Fruit fly (Drosophila melanogaster) whole organism, adult: ENCODE data around the gene cd.

ENCODE experiments used
- CG11617 ChIP-seq: fragments of 200-800 bp; sonication (Bioruptor generic); optimal IDR thresholded peaks from 2 replicates; lab custom pipeline; 2017; ENCODE audit warnings: mild to moderate bottlenecking, missing biosample characterization, missing genetic modification reagents, missing genetic modification characterization
- CG12768 ChIP-seq: fragments of 200-800 bp; sonication (Bioruptor generic); optimal IDR thresholded peaks from 2 replicates; lab custom pipeline; 2017; ENCODE audit warnings: missing biosample characterization, missing genetic modification characterization, mild to moderate bottlenecking, moderate library complexity, missing genetic modification reagents
- CG14711 ChIP-seq: fragments of 200-800 bp; sonication (Bioruptor generic); optimal IDR thresholded peaks from 2 replicates; lab custom pipeline; 2018; ENCODE audit warnings: missing biosample characterization, mild to moderate bottlenecking, missing genetic modification characterization, moderate library complexity
- CG1620 ChIP-seq: fragments of 200-800 bp; sonication (Bioruptor generic); optimal IDR thresholded peaks from 2 replicates; lab custom pipeline; 2016; ENCODE audit warnings: missing biosample characterization, missing genetic modification characterization
- CG33017 ChIP-seq: fragments of 200-800 bp; sonication (Bioruptor generic); optimal IDR thresholded peaks from 2 replicates; lab custom pipeline; 2018; ENCODE audit warnings: missing biosample characterization, mild to moderate bottlenecking, missing genetic modification characterization, moderate library complexity
- CG5204 ChIP-seq: fragments of 200-800 bp; sonication (Bioruptor generic); optimal IDR thresholded peaks from 2 replicates; lab custom pipeline; 2016; ENCODE audit warnings: missing biosample characterization, missing genetic modification characterization
- CG7045 ChIP-seq: fragments of 200-800 bp; sonication (Bioruptor generic); optimal IDR thresholded peaks from 2 replicates; lab custom pipeline; 2017; ENCODE audit warnings: missing biosample characterization, mild to moderate bottlenecking, missing genetic modification characterization
- CG7101 ChIP-seq: fragments of 200-800 bp; sonication (Bioruptor generic); optimal IDR thresholded peaks from 2 replicates; lab custom pipeline; 2018; ENCODE audit warnings: missing biosample characterization, mild to moderate bottlenecking, missing genetic modification characterization, moderate library complexity
- Clk ChIP-seq: fragments of 200-800 bp; sonication (Bioruptor generic); optimal IDR thresholded peaks from 2 replicates; lab custom pipeline; 2017; ENCODE audit warnings: missing biosample characterization, missing genetic modification characterization
- Crg-1 ChIP-seq: fragments of 200-800 bp; sonication (Bioruptor generic); optimal IDR thresholded peaks from 2 replicates; lab custom pipeline; 2016; ENCODE audit warnings: missing biosample characterization, missing genetic modification characterization
- Hr96 ChIP-seq: fragments of 200-800 bp; sonication (Bioruptor generic); optimal IDR thresholded peaks from 2 replicates; lab custom pipeline; 2016; ENCODE audit warnings: missing biosample characterization, missing genetic modification characterization
- Mnt ChIP-seq: fragments of 200-800 bp; sonication (Bioruptor generic); optimal IDR thresholded peaks from 2 replicates; lab custom pipeline; 2016; ENCODE audit warnings: missing biosample characterization, mild to moderate bottlenecking, missing genetic modification characterization
- bab1 ChIP-seq: fragments of 200-800 bp; sonication (Bioruptor generic); optimal IDR thresholded peaks from 3 replicates; lab custom pipeline; 2019; ENCODE audit warnings: missing biosample characterization, mild to moderate bottlenecking, missing genetic modification characterization, moderate library complexity
- cic ChIP-seq: fragments of 200-800 bp; sonication (Bioruptor generic); optimal IDR thresholded peaks from 2 replicates; lab custom pipeline; 2017; ENCODE audit warnings: missing biosample characterization, mild to moderate bottlenecking, missing genetic modification characterization, moderate library complexity
- cnc ChIP-seq, 2 experiments: fragments of >200 bp; optimal IDR thresholded peaks; 2 replicates each; lab custom pipeline; 2017
- kay ChIP-seq: fragments of 200-800 bp; sonication (Bioruptor generic); peaks from one replicate; lab custom pipeline; 2016; ENCODE audit warnings: missing biosample characterization, missing genetic modification characterization, borderline replicate concordance
- ovo ChIP-seq: fragments of 200-800 bp; sonication (Bioruptor generic); optimal IDR thresholded peaks from 2 replicates; lab custom pipeline; 2016; ENCODE audit warnings: missing biosample characterization, missing genetic modification characterization
- pad ChIP-seq: fragments of 200-800 bp; sonication (Bioruptor generic); optimal IDR thresholded peaks from 3 replicates; lab custom pipeline; 2017; ENCODE audit warnings: missing biosample characterization, missing genetic modification characterization, mild to moderate bottlenecking, moderate library complexity, missing genetic modification reagents
- tj ChIP-seq: fragments of 200-800 bp; sonication (Bioruptor generic); optimal IDR thresholded peaks from 3 replicates; lab custom pipeline; 2017; ENCODE audit warnings: missing biosample characterization, mild to moderate bottlenecking, missing genetic modification characterization, moderate library complexity
- toe ChIP-seq: fragments of 200-800 bp; sonication (Bioruptor generic); optimal IDR thresholded peaks from 2 replicates; lab custom pipeline; 2016; ENCODE audit warnings: missing biosample characterization, missing genetic modification characterization

cd gene

DNA sequence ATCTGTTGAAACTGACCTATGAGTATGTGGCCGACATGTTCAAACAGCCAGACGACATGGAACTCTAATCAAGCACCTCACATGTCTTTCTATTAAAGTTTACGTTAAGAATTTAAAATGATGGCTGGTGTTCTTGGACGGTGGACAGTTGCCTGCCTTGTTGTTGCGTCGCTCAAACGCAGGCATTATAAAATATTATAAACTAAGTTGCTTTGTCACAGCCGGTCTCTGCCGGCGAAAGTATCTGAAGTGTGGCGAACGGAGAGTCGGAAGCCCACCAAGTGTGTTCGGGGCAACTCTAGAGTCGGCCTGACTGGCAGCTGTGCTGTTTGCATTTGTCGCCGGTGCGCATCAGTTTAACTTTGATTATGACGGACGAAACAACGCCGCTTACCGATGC is at the start of gene cd:
TSS of gene cd (plus strand) at position 301 of the 400 bp plus-strand sequence.
- TF ChIP-seq bab1 (GFP tag; lab: Kevin White, UChicago): no peak
- TF ChIP-seq CG7045 (GFP tag; lab: Kevin White, UChicago): no peak
- TF ChIP-seq CG12768 (GFP tag; lab: Kevin White, UChicago): no peak
- no peak for TF ChIP-seq CG5204 (GFP tag; lab: Kevin White, UChicago)

DNA sequence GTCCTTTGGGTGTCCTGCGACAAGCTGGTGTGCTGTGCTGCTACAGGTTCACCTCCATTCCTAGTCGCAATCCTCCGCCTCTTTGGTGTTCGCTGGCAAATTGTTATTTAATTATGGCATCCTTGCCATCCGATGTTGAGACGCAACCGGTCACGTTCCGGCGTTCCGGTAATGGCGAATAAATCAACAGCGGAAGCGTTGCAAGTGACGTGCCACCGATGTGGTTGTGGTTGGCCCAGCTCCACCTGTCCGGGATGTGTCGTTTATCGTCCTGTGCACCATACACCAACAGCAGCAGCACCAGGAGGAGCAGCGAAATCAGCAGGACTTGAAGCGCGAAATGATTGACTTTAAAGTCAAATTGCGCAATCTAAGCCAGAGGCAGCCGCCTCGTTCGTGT is 44.9 kb upstream of the cd start:
- TF ChIP-seq Crg-1 (GFP tag; lab: Kevin White, UChicago) (no peak), CG33017 (no peak), tj (GFP tag; lab: Kevin White, UChicago) (no peak), ovo (no peak), CG1620 (GFP tag; lab: Kevin White, UChicago) (no peak), CG7101 (no peak), CG14711 (tag; lab: Kevin White, UChicago) (no peak), CG5204 (GFP tag; lab: Kevin White, UChicago) (no peak), cic (no peak), kay (no peak)

DNA sequence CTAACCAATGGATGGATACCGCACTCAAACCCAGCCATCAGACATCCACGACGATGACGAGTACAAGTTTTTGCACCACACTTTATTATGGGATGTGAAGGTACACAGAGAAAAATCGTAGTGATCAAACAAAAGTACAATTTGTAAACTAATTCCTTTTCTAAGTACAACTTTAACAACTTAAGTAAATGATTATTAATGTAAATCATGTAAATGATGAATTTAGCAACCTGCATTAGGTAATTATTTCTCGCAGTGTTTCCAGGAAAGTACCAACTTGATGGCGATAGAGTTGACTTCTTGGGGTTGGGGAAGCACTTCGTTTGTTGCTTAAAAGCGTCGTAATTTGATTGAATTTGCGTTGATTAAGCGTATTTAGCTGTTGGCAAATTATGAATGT is 31.6 kb upstream of the cd start:
- TF ChIP-seq CG33017 (no peak), CG7045 (GFP tag; lab: Kevin White, UChicago) (no peak)

DNA sequence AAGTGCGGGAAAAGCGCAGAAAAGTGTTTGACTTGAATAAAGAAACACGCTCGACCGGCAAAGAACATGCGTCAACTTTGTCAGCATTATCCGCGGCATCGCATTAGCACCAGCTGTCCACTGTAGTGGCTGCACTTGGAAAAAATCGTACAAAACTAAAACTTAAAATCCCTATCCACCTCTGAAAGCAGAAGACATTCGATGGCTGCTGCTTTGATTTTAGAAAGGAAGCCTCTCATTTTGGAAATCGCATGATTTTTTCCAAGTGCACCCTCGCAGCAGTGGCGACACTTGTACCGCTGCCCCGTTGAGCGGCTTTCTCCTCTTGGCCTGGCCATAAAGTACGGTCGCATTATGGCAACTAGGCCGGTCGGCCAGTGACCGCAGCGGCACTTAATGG is 30.5 kb upstream of the cd start:
- TF ChIP-seq ovo: no peak
- no peak for TF ChIP-seq CG7045 (GFP tag; lab: Kevin White, UChicago)
- no peak for TF ChIP-seq CG1620 (GFP tag; lab: Kevin White, UChicago)
- no peak for TF ChIP-seq CG7101
- no peak for TF ChIP-seq tj (GFP tag; lab: Kevin White, UChicago)
- no peak for TF ChIP-seq CG5204 (GFP tag; lab: Kevin White, UChicago)
- TF ChIP-seq bab1 (GFP tag; lab: Kevin White, UChicago): no peak
- no peak for TF ChIP-seq CG14711 (tag; lab: Kevin White, UChicago)
- no peak for TF ChIP-seq Crg-1 (GFP tag; lab: Kevin White, UChicago)
- no peak for TF ChIP-seq pad (GFP tag; lab: Kevin White, UChicago)
- no peak for TF ChIP-seq Hr96

DNA sequence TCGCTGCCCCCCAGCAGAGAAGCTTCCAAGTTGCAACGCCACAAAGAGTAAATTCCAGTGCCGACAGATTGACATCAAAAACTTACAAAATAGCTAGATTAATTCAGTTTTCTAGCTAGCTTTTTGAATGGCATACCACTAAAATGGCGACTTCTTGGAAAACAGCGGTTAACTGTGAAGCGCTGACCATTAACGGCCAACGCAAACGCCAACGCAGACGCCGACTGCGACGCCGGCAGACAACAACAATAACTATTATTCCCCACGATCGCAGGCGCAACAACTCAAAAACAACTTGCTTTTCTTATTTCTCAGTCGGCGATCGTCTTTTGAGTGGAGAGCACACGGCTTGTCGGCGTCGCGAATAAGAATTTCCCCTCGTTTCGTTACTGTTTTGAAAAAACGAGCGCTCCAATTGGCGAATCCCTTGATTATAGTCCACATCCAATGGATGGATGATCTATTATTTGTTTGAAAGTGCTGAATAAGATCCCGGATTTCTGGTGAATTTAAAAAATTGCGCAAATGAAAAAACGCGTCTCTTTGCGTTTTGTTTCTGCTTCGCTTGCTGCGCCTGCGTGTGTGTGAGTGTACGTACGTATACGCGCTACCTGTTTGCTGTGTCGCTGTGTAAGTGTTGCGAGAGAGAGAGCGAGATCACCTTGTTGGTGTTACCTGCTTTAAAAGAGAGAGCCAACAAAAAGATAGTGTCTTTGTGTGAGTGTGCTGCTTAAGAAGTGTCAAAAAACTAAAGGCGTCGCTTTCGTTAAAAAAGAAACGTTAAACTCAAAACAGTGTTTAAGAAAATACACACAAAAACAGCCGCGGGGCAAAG is 28.1 kb upstream of the cd start:
- TF ChIP-seq bab1 (GFP tag; lab: Kevin White, UChicago): peak; percentile 50
- no peak for TF ChIP-seq cnc (optimal IDR thresholded peaks at IDR 0.05; lab: Kevin White, UChicago)
- TF ChIP-seq pad (GFP tag; lab: Kevin White, UChicago): peak; percentile 94
- no peak for TF ChIP-seq kay
- TF ChIP-seq Crg-1 (GFP tag; lab: Kevin White, UChicago): no peak
- peak; percentile 8 for TF ChIP-seq Mnt (GFP tag; lab: Kevin White, UChicago)
- no peak for TF ChIP-seq Clk
- no peak for TF ChIP-seq CG33017
- no peak for TF ChIP-seq CG12768 (GFP tag; lab: Kevin White, UChicago)
- peak; percentile 96 for TF ChIP-seq tj (GFP tag; lab: Kevin White, UChicago)
- TF ChIP-seq Hr96: peak; percentile 26
- TF ChIP-seq ovo: peak; percentile 32
- TF ChIP-seq CG7101: no peak
- TF ChIP-seq toe: no peak
- no peak for TF ChIP-seq CG11617 (GFP tag; lab: Kevin White, UChicago)
- TF ChIP-seq CG1620 (GFP tag; lab: Kevin White, UChicago): no peak
- no peak for TF ChIP-seq CG5204 (GFP tag; lab: Kevin White, UChicago)
- TF ChIP-seq CG7045 (GFP tag; lab: Kevin White, UChicago): no peak
- TF ChIP-seq cic: no peak
- no peak for TF ChIP-seq CG14711 (tag; lab: Kevin White, UChicago)

DNA sequence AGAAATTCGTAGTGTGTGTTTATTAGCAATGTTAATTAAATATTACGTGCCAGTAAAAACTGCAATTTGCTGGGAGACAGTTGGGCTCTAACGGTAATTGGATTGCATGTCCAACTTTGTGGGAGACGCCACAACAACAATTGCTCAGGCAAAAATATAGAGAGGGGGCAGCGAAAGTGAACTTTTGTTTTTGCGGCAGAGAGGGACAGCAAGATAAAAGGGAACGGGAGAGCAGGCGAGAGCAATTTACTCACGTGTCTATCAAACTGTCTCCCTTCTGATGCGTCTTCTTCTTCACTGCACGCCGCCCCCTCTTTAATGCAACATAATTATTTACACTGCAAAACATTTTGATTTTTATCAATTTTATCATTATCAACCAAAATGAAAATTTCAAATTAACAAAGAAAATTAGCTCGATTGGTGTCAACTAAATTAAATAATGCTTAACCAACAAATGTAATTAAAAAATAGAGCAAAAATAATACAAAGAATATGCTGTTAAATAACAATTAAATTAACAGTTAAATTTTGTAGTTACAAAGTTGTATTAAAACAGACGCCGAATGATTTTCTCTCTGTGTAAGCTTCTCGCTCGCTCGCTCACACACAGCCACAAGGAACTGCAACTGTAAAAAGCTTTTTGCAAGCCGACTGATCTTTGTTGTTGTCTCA is 27.3 kb upstream of the cd start:
- peak; percentile 76 for TF ChIP-seq pad (GFP tag; lab: Kevin White, UChicago)
- TF ChIP-seq kay: no peak
- peak; percentile 74 for TF ChIP-seq CG7101
- no peak for TF ChIP-seq ovo
- TF ChIP-seq CG5204 (GFP tag; lab: Kevin White, UChicago): peak; percentile 61
- TF ChIP-seq CG11617 (GFP tag; lab: Kevin White, UChicago): peak; percentile 60
- peak; percentile 72 for TF ChIP-seq CG12768 (GFP tag; lab: Kevin White, UChicago)
- peak; percentile 5 for TF ChIP-seq Mnt (GFP tag; lab: Kevin White, UChicago)
- TF ChIP-seq toe: peak; percentile 54
- TF ChIP-seq Hr96: peak; percentile 69
- TF ChIP-seq cnc (optimal IDR thresholded peaks at IDR 0.05; lab: Kevin White, UChicago): no peak
- TF ChIP-seq bab1 (GFP tag; lab: Kevin White, UChicago): peak; percentile 92
- TF ChIP-seq CG33017: peak; percentile 41
- TF ChIP-seq CG7045 (GFP tag; lab: Kevin White, UChicago): peak; percentile 84
- TF ChIP-seq CG1620 (GFP tag; lab: Kevin White, UChicago): peak; percentile 12
- TF ChIP-seq Crg-1 (GFP tag; lab: Kevin White, UChicago): peak; percentile 48
- peak; percentile 15 for TF ChIP-seq Clk
- TF ChIP-seq CG14711 (tag; lab: Kevin White, UChicago): peak; percentile 84
- no peak for TF ChIP-seq cic
- TF ChIP-seq tj (GFP tag; lab: Kevin White, UChicago): no peak
